Fruit fly (Drosophila melanogaster) whole organism, embryonic: ENCODE results near the gene Tmep.
A peak's percentile ranks its signal among the peaks of the same experiment; 100 is the strongest.

Experiments used
- ATbp ChIP-seq: fragments of 200-800 bp; sonication (Bioruptor generic); optimal IDR thresholded peaks from 2 replicates; lab custom pipeline; 2017; ENCODE audit warnings: missing biosample characterization, mild to moderate bottlenecking, missing genetic modification characterization, missing genetic modification reagents
- Atf6 ChIP-seq: fragments of 200-800 bp; sonication (Bioruptor generic); IDR thresholded peaks from 2 replicates; pipeline ENCODE4 v1.3.6; 2022; ENCODE audit warnings: missing biosample characterization, missing genetic modification characterization
- CG10267 ChIP-seq: fragments of 200-800 bp; sonication (Bioruptor generic); optimal IDR thresholded peaks from 2 replicates; lab custom pipeline; 2018; ENCODE audit warnings: missing biosample characterization, mild to moderate bottlenecking, missing genetic modification characterization, moderate library complexity
- CG11093 ChIP-seq: fragments of 200-800 bp; sonication (Bioruptor generic); IDR thresholded peaks from 3 replicates; pipeline ENCODE4 v1.3.6; 2022; ENCODE audit warnings: missing biosample characterization, missing genetic modification characterization
- CG11695 ChIP-seq: fragments of 200-800 bp; sonication (Bioruptor generic); IDR thresholded peaks from 3 replicates; pipeline ENCODE4 v1.3.6; 2022; ENCODE audit warnings: missing biosample characterization, missing genetic modification characterization
- CG12299 ChIP-seq: fragments of 200-800 bp; sonication (Bioruptor generic); optimal IDR thresholded peaks from 2 replicates; lab custom pipeline; 2018; ENCODE audit warnings: missing biosample characterization, mild to moderate bottlenecking, missing genetic modification characterization
- CG13287 ChIP-seq: fragments of 200-800 bp; sonication (Bioruptor generic); IDR thresholded peaks from 2 replicates; pipeline ENCODE4 v1.3.6; 2022; ENCODE audit warnings: missing biosample characterization, missing genetic modification characterization; ENCODE audit not compliant: partially characterized antibody
- CG1529 ChIP-seq: fragments of 200-800 bp; sonication (Bioruptor generic); optimal IDR thresholded peaks from 3 replicates; lab custom pipeline; 2018; ENCODE audit warnings: missing biosample characterization, missing genetic modification characterization
- CG17612 ChIP-seq: fragments of 200-800 bp; sonication (Bioruptor generic); IDR thresholded peaks from 2 replicates; pipeline ENCODE4 v1.3.6; 2022; ENCODE audit warnings: missing biosample characterization, missing genetic modification characterization
- CG17912 ChIP-seq: fragments of 200-800 bp; sonication (Bioruptor generic); optimal IDR thresholded peaks from 2 replicates; lab custom pipeline; 2018; ENCODE audit warnings: missing biosample characterization, mild to moderate bottlenecking, missing genetic modification characterization
- CG1832 ChIP-seq: fragments of 200-800 bp; sonication (Bioruptor generic); optimal IDR thresholded peaks from 2 replicates; lab custom pipeline; 2017; ENCODE audit warnings: missing biosample characterization, mild to moderate bottlenecking, missing genetic modification characterization, inconsistent platforms
- CG2129 ChIP-seq: fragments of 200-800 bp; sonication (Bioruptor generic); IDR thresholded peaks from 2 replicates; pipeline ENCODE4 v1.3.6; 2022; ENCODE audit warnings: missing biosample characterization, missing genetic modification characterization; ENCODE audit not compliant: partially characterized antibody
- CG2889 ChIP-seq: fragments of 200-800 bp; sonication (Bioruptor generic); IDR thresholded peaks from 3 replicates; pipeline ENCODE4 v1.3.6; 2022; ENCODE audit warnings: missing biosample characterization, missing genetic modification characterization
- CG30020 ChIP-seq: fragments of 200-800 bp; optimal IDR thresholded peaks from 2 replicates; lab custom pipeline; 2019; ENCODE audit warnings: missing biosample characterization, mild to moderate bottlenecking, missing genetic modification characterization, moderate library complexity
- CG3163 ChIP-seq: fragments of 200-800 bp; sonication (Bioruptor generic); optimal IDR thresholded peaks from 3 replicates; lab custom pipeline; 2016; ENCODE audit warnings: missing biosample characterization, missing genetic modification characterization
- CG34376 ChIP-seq: fragments of 200-800 bp; sonication (Bioruptor generic); optimal IDR thresholded peaks from 2 replicates; lab custom pipeline; 2018; ENCODE audit warnings: missing biosample characterization, mild to moderate bottlenecking, missing genetic modification characterization
- CG3726 ChIP-seq: fragments of 200-800 bp; sonication (Bioruptor generic); IDR thresholded peaks from 3 replicates; pipeline ENCODE4, ENCODE4 v1.3.6; 2022; ENCODE audit warnings: missing biosample characterization, missing genetic modification characterization
- CG3838 ChIP-seq: fragments of 200-800 bp; sonication (Bioruptor generic); optimal IDR thresholded peaks from 3 replicates; lab custom pipeline; 2016; ENCODE audit warnings: missing biosample characterization, missing genetic modification characterization
- CG42726 ChIP-seq: fragments of 200-800 bp; sonication (Bioruptor generic); IDR thresholded peaks from 2 replicates; pipeline ENCODE4 v1.3.6; 2022; ENCODE audit warnings: missing biosample characterization, missing genetic modification characterization; ENCODE audit not compliant: partially characterized antibody
- CG43689 ChIP-seq: fragments of 200-800 bp; sonication (Bioruptor generic); IDR thresholded peaks from 2 replicates; pipeline ENCODE4 v1.3.6; 2022; ENCODE audit warnings: missing biosample characterization, missing genetic modification characterization
- CG6254 ChIP-seq: fragments of 200-800 bp; sonication (Bioruptor generic); optimal IDR thresholded peaks from 3 replicates; lab custom pipeline; 2017; ENCODE audit warnings: mild to moderate bottlenecking, missing biosample characterization, missing genetic modification reagents, missing genetic modification characterization
- CG6683 ChIP-seq: fragments of 200-800 bp; sonication (Bioruptor generic); optimal IDR thresholded peaks from 2 replicates; lab custom pipeline; 2017; ENCODE audit warnings: missing biosample characterization, mild to moderate bottlenecking, missing genetic modification characterization, missing genetic modification reagents
- CG7556 ChIP-seq: fragments of 200-800 bp; sonication (Bioruptor generic); optimal IDR thresholded peaks from 2 replicates; lab custom pipeline; 2017; ENCODE audit warnings: missing biosample characterization, mild to moderate bottlenecking, missing genetic modification characterization
- CG7839 ChIP-seq: fragments of 200-800 bp; sonication (Bioruptor generic); optimal IDR thresholded peaks from 3 replicates; lab custom pipeline; 2018; ENCODE audit warnings: missing biosample characterization, mild to moderate bottlenecking, missing genetic modification characterization, moderate library complexity
- CG7963 ChIP-seq: fragments of 200-800 bp; sonication (Bioruptor generic); IDR thresholded peaks from 3 replicates; pipeline ENCODE4 v1.3.6; 2022; ENCODE audit warnings: missing biosample characterization, missing genetic modification characterization; ENCODE audit not compliant: partially characterized antibody
- CG7987 ChIP-seq: fragments of 200-800 bp; sonication (Bioruptor generic); optimal IDR thresholded peaks from 2 replicates; lab custom pipeline; 2018; ENCODE audit warnings: missing biosample characterization, mild to moderate bottlenecking, missing genetic modification characterization, moderate library complexity
- CG8388 ChIP-seq: fragments of 200-800 bp; sonication (Bioruptor generic); optimal IDR thresholded peaks from 2 replicates; lab custom pipeline; 2019; ENCODE audit warnings: missing biosample characterization, mild to moderate bottlenecking, missing genetic modification characterization, moderate library complexity
- CG9817 ChIP-seq: fragments of 200-800 bp; sonication (Bioruptor generic); optimal IDR thresholded peaks from 2 replicates; lab custom pipeline; 2018; ENCODE audit warnings: missing biosample characterization, mild to moderate bottlenecking, missing genetic modification characterization, moderate library complexity
- Doc3 ChIP-seq: fragments of 200-800 bp; sonication (Bioruptor generic); IDR thresholded peaks from 3 replicates; pipeline ENCODE4 v1.3.6; 2022; ENCODE audit warnings: missing biosample characterization, missing genetic modification characterization; ENCODE audit not compliant: partially characterized antibody
- Spps ChIP-seq: fragments of 200-800 bp; sonication (Bioruptor generic); optimal IDR thresholded peaks from 2 replicates; lab custom pipeline; 2018; ENCODE audit warnings: missing biosample characterization, mild to moderate bottlenecking, missing genetic modification characterization
- bcd ChIP-seq: fragments of 200-800 bp; sonication (Bioruptor generic); optimal IDR thresholded peaks from 2 replicates; lab custom pipeline; 2017; ENCODE audit warnings: missing biosample characterization, mild to moderate bottlenecking, missing genetic modification characterization
- br ChIP-seq: fragments of >200 bp; optimal IDR thresholded peaks from 2 replicates; lab custom pipeline; 2017
- bsh ChIP-seq, 2 experiments: fragments of 200-800 bp; sonication (Bioruptor generic); optimal IDR thresholded peaks; 2 replicates each; lab custom pipeline; 2017 to 2018; ENCODE audit warnings: mild to moderate bottlenecking in 2 of 2, missing biosample characterization in 2 of 2, missing genetic modification characterization in 2 of 2, moderate library complexity in 1 of 2
- da ChIP-seq: fragments of 200-800 bp; sonication (Bioruptor generic); optimal IDR thresholded peaks from 2 replicates; lab custom pipeline; 2016; ENCODE audit warnings: missing biosample characterization, missing genetic modification characterization
- dmrt11E ChIP-seq: fragments of 200-800 bp; sonication (Bioruptor generic); optimal IDR thresholded peaks from 3 replicates; lab custom pipeline; 2018; ENCODE audit warnings: missing biosample characterization, mild to moderate bottlenecking, missing genetic modification characterization, moderate library complexity
- fd96Cb ChIP-seq: fragments of 200-800 bp; sonication (Bioruptor generic); optimal IDR thresholded peaks from 2 replicates; lab custom pipeline; 2018; ENCODE audit warnings: missing biosample characterization, mild to moderate bottlenecking, missing genetic modification characterization, moderate library complexity
- ftz-f1 ChIP-seq: fragments of 200-800 bp; sonication (Bioruptor generic); optimal IDR thresholded peaks from 2 replicates; lab custom pipeline; 2016; ENCODE audit warnings: missing biosample characterization, missing genetic modification characterization
- kah ChIP-seq: fragments of 200-800 bp; sonication (Bioruptor generic); optimal IDR thresholded peaks from 2 replicates; lab custom pipeline; 2018; ENCODE audit warnings: missing biosample characterization, mild to moderate bottlenecking, missing genetic modification characterization
- kni ChIP-seq: fragments of 200-800 bp; sonication (Bioruptor generic); optimal IDR thresholded peaks from 3 replicates; lab custom pipeline; 2017; ENCODE audit warnings: mild to moderate bottlenecking, missing biosample characterization, missing genetic modification reagents, missing genetic modification characterization
- lov ChIP-seq, 2 experiments: fragments of 200-800 bp in 1 of 2; fragments of >200 bp in 1 of 2; sonication (Bioruptor generic) in 1 of 2; IDR thresholded peaks in 1 of 2; optimal IDR thresholded peaks in 1 of 2; 2 replicates in 1 of 2; 3 replicates in 1 of 2; pipeline versions ENCODE4 v1.3.6 to Lab custom; 2017 to 2022; ENCODE audit warnings: missing biosample characterization in 1 of 2, missing genetic modification characterization in 1 of 2
- p53 ChIP-seq: fragments of 200-800 bp; sonication (Bioruptor generic); optimal IDR thresholded peaks from 2 replicates; lab custom pipeline; 2016; ENCODE audit warnings: missing biosample characterization, missing genetic modification characterization
- pum ChIP-seq: fragments of 200-800 bp; sonication (Bioruptor generic); optimal IDR thresholded peaks from 2 replicates; lab custom pipeline; 2016; ENCODE audit warnings: missing biosample characterization, missing genetic modification characterization
- sim ChIP-seq: fragments of 200-800 bp; sonication (Bioruptor generic); IDR thresholded peaks from 2 replicates; pipeline ENCODE4 v1.3.6; 2022; ENCODE audit warnings: missing biosample characterization, missing genetic modification characterization
- slbo ChIP-seq: fragments of 200-800 bp; sonication (Bioruptor generic); IDR thresholded peaks from 2 replicates; pipeline ENCODE4 v1.3.6; 2022; ENCODE audit warnings: missing biosample characterization, missing genetic modification characterization
- sr ChIP-seq: fragments of 200-800 bp; sonication (Bioruptor generic); IDR thresholded peaks from 3 replicates; pipeline ENCODE4 v1.3.6; 2022; ENCODE audit warnings: missing biosample characterization, missing genetic modification characterization
- stc ChIP-seq: fragments of 200-800 bp; sonication (Bioruptor generic); IDR thresholded peaks from 2 replicates; pipeline ENCODE4 v1.3.6; 2022; ENCODE audit warnings: missing biosample characterization, missing genetic modification characterization
- tll ChIP-seq, 2 experiments: fragments of 200-800 bp in 1 of 2; fragments of >200 bp in 1 of 2; sonication (Bioruptor generic) in 1 of 2; optimal IDR thresholded peaks; 2 replicates each; lab custom pipeline; 2017 to 2019; ENCODE audit warnings: missing biosample characterization in 2 of 2, missing genetic modification characterization in 2 of 2, mild to moderate bottlenecking in 1 of 2, moderate library complexity in 1 of 2
- unc-4 ChIP-seq: fragments of 200-800 bp; sonication (Bioruptor generic); IDR thresholded peaks from 2 replicates; pipeline ENCODE4 v1.3.6; 2022; ENCODE audit warnings: missing biosample characterization, missing genetic modification characterization; ENCODE audit not compliant: partially characterized antibody
- z ChIP-seq: fragments of 200-800 bp; sonication (Bioruptor generic); IDR thresholded peaks from 3 replicates; pipeline ENCODE4 v1.3.6; 2022; ENCODE audit warnings: missing biosample characterization, missing genetic modification characterization

Gene Tmep

dm6 chr3L:1618116-1618727 is 49.2 kb downstream of the Tmep start, which contains the start of the genes CG13926, ABCB7 and CG33230 (continued):
- TF ChIP-seq CG13287 (GFP tag; lab: Robert Waterston, UW) = peak; percentile 47; the same call in 1 of the 2 replicates
- no peak for TF ChIP-seq CG12299 (tag; lab: Kevin White, UChicago)
- no peak for TF ChIP-seq p53
- no peak for TF ChIP-seq CG17612
- no peak for TF ChIP-seq Spps (tag; lab: Kevin White, UChicago)
- TF ChIP-seq CG17912 = no peak
- TF ChIP-seq ftz-f1 (GFP tag; lab: Kevin White, UChicago) = peak; percentile 98
- no peak for TF ChIP-seq CG7987 (GFP tag; lab: Kevin White, UChicago)
- 0 out of 2 replicates have a peak, but pooled peaks have one; percentile 38 for TF ChIP-seq unc-4 (GFP tag; lab: Robert Waterston, UW)
- no peak for TF ChIP-seq CG3726 (GFP tag; lab: Robert Waterston, UW)
- no peak for TF ChIP-seq CG6254 (GFP tag; lab: Kevin White, UChicago)
- no peak for TF ChIP-seq CG1832 (GFP tag; lab: Kevin White, UChicago)
- TF ChIP-seq CG7963 (GFP tag; lab: Robert Waterston, UW) = no peak
- peak; percentile 39 for TF ChIP-seq CG10267 (tag; lab: Kevin White, UChicago)
- no peak for TF ChIP-seq bsh (GFP tag; optimal IDR thresholded peaks at IDR 0.05; lab: Kevin White, UChicago)
- no peak for TF ChIP-seq CG11695
- TF ChIP-seq CG2129 (GFP tag; lab: Robert Waterston, UW) = no peak; the same call in 1 of the 2 replicates
- no peak for TF ChIP-seq dmrt11E (tag; lab: Kevin White, UChicago)
- TF ChIP-seq bcd (GFP tag; lab: Kevin White, UChicago) = peak; percentile 15
- TF ChIP-seq stc (GFP tag; lab: Robert Waterston, UW) = no peak
- no peak for TF ChIP-seq sim (GFP tag; lab: Robert Waterston, UW)
- TF ChIP-seq CG30020 = no peak
- no peak for TF ChIP-seq z (GFP tag; lab: Robert Waterston, UW)
- peak; percentile 59 for TF ChIP-seq kni
- TF ChIP-seq fd96Cb (tag; lab: Kevin White, UChicago) = no peak
- TF ChIP-seq CG7556 = no peak
- TF ChIP-seq kah (GFP tag; lab: Kevin White, UChicago) = peak; percentile 29
- no peak for TF ChIP-seq CG8388 (GFP tag; lab: Kevin White, UChicago)
- no peak for TF ChIP-seq CG7839 (tag; lab: Kevin White, UChicago)
- no peak for TF ChIP-seq ATbp (GFP tag; lab: Kevin White, UChicago)
- TF ChIP-seq CG43689 (GFP tag; lab: Robert Waterston, UW) = no peak
- no peak for TF ChIP-seq CG3163 (GFP tag; lab: Kevin White, UChicago)
- TF ChIP-seq CG42726 (GFP tag; lab: Robert Waterston, UW) = no peak
- TF ChIP-seq pum (GFP tag; lab: Kevin White, UChicago) = no peak
- peak; percentile 39; the same call in 1 of the 2 replicates for TF ChIP-seq slbo (GFP tag; lab: Robert Waterston, UW)
- no peak for TF ChIP-seq br (lab: Kevin White, UChicago)
- peak; percentile 6 for TF ChIP-seq CG9817 (tag; lab: Kevin White, UChicago)
- TF ChIP-seq CG1529 = no peak
- no peak for TF ChIP-seq CG3838 (GFP tag; lab: Kevin White, UChicago)
- TF ChIP-seq CG11093 (GFP tag; lab: Robert Waterston, UW) = no peak
- no peak for TF ChIP-seq da (GFP tag; lab: Kevin White, UChicago)
- TF ChIP-seq sr (GFP tag; lab: Robert Waterston, UW) = no peak
- TF ChIP-seq lov (optimal IDR thresholded peaks at IDR 0.05; lab: Kevin White, UChicago) = no peak
- TF ChIP-seq lov (GFP tag; IDR thresholded peaks at IDR 0.05; lab: Robert Waterston, UW) = no peak
- 0 out of 3 replicates have a peak, but pooled peaks have one; percentile 39 for TF ChIP-seq Doc3 (GFP tag; lab: Robert Waterston, UW)
- TF ChIP-seq Atf6 (GFP tag; lab: Robert Waterston, UW) = no peak
- TF ChIP-seq CG34376 (GFP tag; lab: Kevin White, UChicago) = peak; percentile 37
- TF ChIP-seq CG6683 (GFP tag; lab: Kevin White, UChicago) = no peak
- TF ChIP-seq tll (GFP tag; optimal IDR thresholded peaks at IDR 0.05; lab: Kevin White, UChicago) = no peak
- TF ChIP-seq CG2889 (GFP tag; lab: Robert Waterston, UW) = no peak
